Fruit fly (Drosophila melanogaster): Measurements from ENCODE around the gene Amnionless.

Amnionless gene

dm6 chr2L:267441-268089, 21.4 kb downstream of the Amnionless start, which contains the start of gene CG17075:
CG17075 (minus strand) TSS chr2L:267505.
- TF ChIP-seq CG11093 (GFP tag; IDR thresholded peaks at IDR 0.05) (peak; percentile 91), kay (GFP tag; optimal IDR thresholded peaks at IDR 0.05) (peak; percentile 86), CG3065 (GFP tag; optimal IDR thresholded peaks at IDR 0.05) (peak; percentile 78), chn (GFP tag; optimal IDR thresholded peaks at IDR 0.05) (peak; percentile 83), fd96Cb (tag; optimal IDR thresholded peaks at IDR 0.05) (peak; percentile 93), CG14710 (tag; optimal IDR thresholded peaks at IDR 0.05) (peak; percentile 79), CG5180 (GFP tag; optimal IDR thresholded peaks at IDR 0.05) (peak; percentile 99), CG12236 (GFP tag; optimal IDR thresholded peaks at IDR 0.05) (peak; percentile 32), Fer3 (tag; optimal IDR thresholded peaks at IDR 0.05) (peak; percentile 96), CG1529 (GFP tag; optimal IDR thresholded peaks at IDR 0.05) (peak; percentile 83), run (tag; optimal IDR thresholded peaks at IDR 0.05) (peak; percentile 87), CG31441 (GFP tag; IDR thresholded peaks at IDR 0.05) (peak; percentile 98), dati (GFP tag; IDR thresholded peaks at IDR 0.05) (peak; percentile 80; the same call in 1 of the 2 replicates), wdn (GFP tag; IDR thresholded peaks at IDR 0.05) (peak; percentile 94), Mrtf (GFP tag; IDR thresholded peaks at IDR 0.05) (peak; percentile 92), usp (GFP tag; optimal IDR thresholded peaks at IDR 0.05) (no peak), eyg (GFP tag; optimal IDR thresholded peaks at IDR 0.05) (peak; percentile 38), CHES-1-like (GFP tag; optimal IDR thresholded peaks at IDR 0.05) (peak; percentile 68), CG34224 (GFP tag; IDR thresholded peaks at IDR 0.05; ENCODE audit: partially characterized antibody) (no peak), CG18476 (GFP tag; optimal IDR thresholded peaks at IDR 0.05) (peak; percentile 93), Elba2 (GFP tag; optimal IDR thresholded peaks at IDR 0.05) (no peak), klu (GFP tag; IDR thresholded peaks at IDR 0.05) (peak; percentile 92), Lim3 (GFP tag; IDR thresholded peaks at IDR 0.05) (peak; percentile 81), Antp (GFP tag; optimal IDR thresholded peaks at IDR 0.05) (peak; percentile 77), CG18764 (GFP tag; optimal IDR thresholded peaks at IDR 0.05) (peak; percentile 88), CG33557 (GFP tag; optimal IDR thresholded peaks at IDR 0.05) (no peak), TFAM (GFP tag; optimal IDR thresholded peaks at IDR 0.05) (peak; percentile 72), CG12769 (tag; optimal IDR thresholded peaks at IDR 0.05) (peak; percentile 94), pan (optimal IDR thresholded peaks at IDR 0.05) (no peak), pan (GFP tag; optimal IDR thresholded peaks at IDR 0.05 in 1 of 2, IDR thresholded peaks at IDR 0.05 in 1 of 2) (peak in 1 of 2 experiments; percentile 97), MESR4 (GFP tag; optimal IDR thresholded peaks at IDR 0.05) (peak; percentile 27), gcm2 (GFP tag; optimal IDR thresholded peaks at IDR 0.05) (peak; percentile 74), abd-A (tag; optimal IDR thresholded peaks at IDR 0.05) (peak; percentile 72), unc-4 (GFP tag; IDR thresholded peaks at IDR 0.05; ENCODE audit: partially characterized antibody) (no peak), pita (GFP tag; optimal IDR thresholded peaks at IDR 0.05) (no peak), CG33213 (GFP tag; optimal IDR thresholded peaks at IDR 0.05) (peak; percentile 12), Dek (tag; optimal IDR thresholded peaks at IDR 0.05) (peak; percentile 96), salm (tag; optimal IDR thresholded peaks at IDR 0.05) (peak; percentile 83), pzg (GFP tag; optimal IDR thresholded peaks at IDR 0.05) (peak; percentile 12), CG2129 (GFP tag; IDR thresholded peaks at IDR 0.05; ENCODE audit: partially characterized antibody) (no peak), CG6175 (GFP tag; IDR thresholded peaks at IDR 0.05) (peak; percentile 89), E2f1 (GFP tag; IDR thresholded peaks at IDR 0.05) (peak; percentile 95), Abd-B (GFP tag; optimal IDR thresholded peaks at IDR 0.05) (peak; percentile 93), inv (GFP tag; IDR thresholded peaks at IDR 0.05; ENCODE audit: partially characterized antibody) (0 out of 2 replicates have a peak, but pooled peaks have one; percentile 13), pum (GFP tag; optimal IDR thresholded peaks at IDR 0.05) (peak; percentile 76), CG10267 (tag; optimal IDR thresholded peaks at IDR 0.05) (peak; percentile 85), bab2 (GFP tag; optimal IDR thresholded peaks at IDR 0.05) (peak; percentile 71), gt (GFP tag; IDR thresholded peaks at IDR 0.05) (peak; percentile 65; the same call in 1 of the 2 replicates), ap (GFP tag; IDR thresholded peaks at IDR 0.05) (peak; percentile 96), gcm (GFP tag; optimal IDR thresholded peaks at IDR 0.05) (peak; percentile 94)
